Worm (Caenorhabditis elegans): ENCODE data around the gene K06H6.5.

The K06H6.5 gene

ce11 chrV:576070-576469, at the start of gene K06H6.5:
K06H6.5 (plus strand) TSS chrV:576370.
- no peak for TF ChIP-seq dmd-4 (tag; optimal IDR thresholded peaks at IDR 0.05)
- TF ChIP-seq nhr-6 (tag; optimal IDR thresholded peaks at IDR 0.05), result no peak
- TF ChIP-seq Y55F3AM.14 (GFP tag; optimal IDR thresholded peaks at IDR 0.05), result no peak
- TF ChIP-seq nhr-12 (tag; optimal IDR thresholded peaks at IDR 0.05), result no peak
- no peak for TF ChIP-seq lin-11 (tag; optimal IDR thresholded peaks at IDR 0.05)
- no peak for TF ChIP-seq lin-39 (tag; optimal IDR thresholded peaks at IDR 0.05)
- no peak for TF ChIP-seq skn-1 (tag; optimal IDR thresholded peaks at IDR 0.05)
- no peak for TF ChIP-seq nhr-11 (tag; optimal IDR thresholded peaks at IDR 0.05)
- no peak for TF ChIP-seq unc-55 (GFP tag; optimal IDR thresholded peaks at IDR 0.05)
- TF ChIP-seq alr-1 (tag; optimal IDR thresholded peaks at IDR 0.05), result no peak
- no peak for TF ChIP-seq sma-3 (GFP tag; optimal IDR thresholded peaks at IDR 0.05)
- no peak for TF ChIP-seq lin-13 (GFP tag; optimal IDR thresholded peaks at IDR 0.05)
- no peak for TF ChIP-seq mab-5 (tag; optimal IDR thresholded peaks at IDR 0.05)
- no peak for TF ChIP-seq sem-4 (tag; optimal IDR thresholded peaks at IDR 0.05)
- TF ChIP-seq gmeb-1 (tag; optimal IDR thresholded peaks at IDR 0.05), result no peak
- TF ChIP-seq R02D3.7 (tag; optimal IDR thresholded peaks at IDR 0.05), result no peak
- no peak for TF ChIP-seq ama-1 (optimal IDR thresholded peaks at IDR 0.05)
- no peak for TF ChIP-seq mbf-1 (tag; optimal IDR thresholded peaks at IDR 0.05)
- no peak for TF ChIP-seq C34F6.9 (tag; optimal IDR thresholded peaks at IDR 0.05)

ce11 chrV:527602-528001, 48.6 kb upstream of the K06H6.5 start, which contains the start of gene srw-108:
srw-108 (plus strand) TSS chrV:527902.
- TF ChIP-seq ztf-1 (GFP tag; conservative IDR thresholded peaks at IDR 0.05) (no peak), nhr-10 (tag; optimal IDR thresholded peaks at IDR 0.05) (no peak), ceh-16 (tag; optimal IDR thresholded peaks at IDR 0.05) (no peak), egl-27 (tag; optimal IDR thresholded peaks at IDR 0.05) (no peak), sma-3 (GFP tag; optimal IDR thresholded peaks at IDR 0.05) (no peak)

ce11 chrV:532046-532445, 44.1 kb upstream of the K06H6.5 start, which contains the start of gene nhr-58:
nhr-58 (plus strand) TSS chrV:532259.
- TF ChIP-seq blmp-1 (tag; optimal IDR thresholded peaks at IDR 0.05; ENCODE audit: insufficient read depth) (peak; percentile 64), elt-1 (tag; optimal IDR thresholded peaks at IDR 0.05) (no peak), nhr-77 (tag; optimal IDR thresholded peaks at IDR 0.05) (no peak), crh-2 (tag; optimal IDR thresholded peaks at IDR 0.05) (peak; percentile 63), ztf-11 (tag; optimal IDR thresholded peaks at IDR 0.05) (no peak), nhr-129 (tag; optimal IDR thresholded peaks at IDR 0.05) (peak; percentile 97), F13H6.1 (tag; optimal IDR thresholded peaks at IDR 0.05) (peak; percentile 81), nhr-25 (tag; optimal IDR thresholded peaks at IDR 0.05) (no peak), mbf-1 (tag; optimal IDR thresholded peaks at IDR 0.05) (no peak), C34F6.9 (tag; optimal IDR thresholded peaks at IDR 0.05) (peak; percentile 62), lsy-2 (tag; optimal IDR thresholded peaks at IDR 0.05) (no peak), lin-39 (tag; optimal IDR thresholded peaks at IDR 0.05) (no peak), peb-1 (tag; optimal IDR thresholded peaks at IDR 0.05) (no peak), skn-1 (tag; optimal IDR thresholded peaks at IDR 0.05) (no peak), snpc-4 (tag; optimal IDR thresholded peaks at IDR 0.05) (peak; percentile 17), sma-9 (GFP tag; optimal IDR thresholded peaks at IDR 0.05) (peak; percentile 99), sma-9 (tag; optimal IDR thresholded peaks at IDR 0.05) (peak; percentile 43), R02D3.7 (tag; optimal IDR thresholded peaks at IDR 0.05) (no peak), Y55F3AM.14 (GFP tag; optimal IDR thresholded peaks at IDR 0.05) (no peak), mdl-1 (tag; optimal IDR thresholded peaks at IDR 0.05) (peak in 1 of 2 experiments; percentile 51), nhr-21 (tag; optimal IDR thresholded peaks at IDR 0.05) (peak; percentile 66), ZK546.5 (tag; optimal IDR thresholded peaks at IDR 0.05) (no peak), egl-27 (tag; optimal IDR thresholded peaks at IDR 0.05) (peak; percentile 83), gmeb-1 (tag; optimal IDR thresholded peaks at IDR 0.05) (peak; percentile 29), nhr-10 (tag; optimal IDR thresholded peaks at IDR 0.05) (no peak), nhr-12 (tag; optimal IDR thresholded peaks at IDR 0.05) (no peak), elt-3 (tag; optimal IDR thresholded peaks at IDR 0.05) (no peak), fos-1 (tag; optimal IDR thresholded peaks at IDR 0.05) (peak; percentile 93), dmd-4 (tag; optimal IDR thresholded peaks at IDR 0.05) (no peak), unc-62 (GFP tag; optimal IDR thresholded peaks at IDR 0.05) (no peak), nhr-11 (tag; optimal IDR thresholded peaks at IDR 0.05) (no peak), unc-39 (tag; optimal IDR thresholded peaks at IDR 0.05) (no peak), sma-3 (GFP tag; optimal IDR thresholded peaks at IDR 0.05) (peak; percentile 61), sem-4 (tag; optimal IDR thresholded peaks at IDR 0.05) (no peak), ztf-4 (tag; optimal IDR thresholded peaks at IDR 0.05) (no peak), aly-2 (tag; optimal IDR thresholded peaks at IDR 0.05) (no peak), lin-11 (tag; optimal IDR thresholded peaks at IDR 0.05) (no peak), ama-1 (optimal IDR thresholded peaks at IDR 0.05) (no peak), alr-1 (tag; optimal IDR thresholded peaks at IDR 0.05) (no peak), unc-55 (GFP tag; optimal IDR thresholded peaks at IDR 0.05) (peak; percentile 70), ceh-16 (tag; optimal IDR thresholded peaks at IDR 0.05) (peak; percentile 18), nhr-237 (tag; optimal IDR thresholded peaks at IDR 0.05) (no peak), nhr-6 (tag; optimal IDR thresholded peaks at IDR 0.05) (peak; percentile 15), nhr-23 (tag; optimal IDR thresholded peaks at IDR 0.05) (no peak), mab-5 (tag; optimal IDR thresholded peaks at IDR 0.05) (no peak), ceh-82 (tag; optimal IDR thresholded peaks at IDR 0.05) (no peak), lin-13 (GFP tag; optimal IDR thresholded peaks at IDR 0.05) (no peak), ztf-1 (GFP tag; conservative IDR thresholded peaks at IDR 0.05) (no peak)
